Fruit fly (Drosophila melanogaster): ENCODE data around the gene Dip-C.

Gene Dip-C

DNA sequence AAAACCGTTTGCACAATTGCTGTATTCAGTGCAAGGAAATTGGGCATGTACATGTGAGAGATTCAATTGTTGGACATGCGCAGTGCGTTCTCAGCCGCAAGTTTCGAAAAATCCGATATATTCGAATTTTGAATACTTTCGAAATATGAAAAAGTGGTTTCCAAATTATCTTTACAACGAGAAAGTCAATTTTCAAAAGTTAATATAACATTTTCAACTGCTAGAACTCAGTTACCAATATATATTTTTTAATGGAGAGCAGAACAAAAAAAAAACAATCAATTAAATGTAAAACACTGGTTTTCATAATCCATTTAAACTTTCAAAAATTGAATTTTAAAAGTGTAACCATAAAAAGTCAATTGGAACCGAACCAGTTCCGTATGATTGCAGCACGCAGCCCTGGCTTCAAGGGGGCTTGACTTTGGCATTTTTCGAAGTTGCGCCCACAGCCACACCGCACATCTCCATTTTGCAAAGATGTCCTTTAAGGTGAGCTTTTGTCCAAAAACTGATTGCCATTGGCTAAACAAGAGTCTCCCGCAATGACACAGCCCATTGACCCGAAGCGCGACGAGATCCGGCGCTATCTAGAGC lies 8.9 kb upstream of the Dip-C start, which contains the start of the genes Scgbeta and CG17202 (continued):
- TF ChIP-seq Drgx (GFP tag; IDR thresholded peaks at IDR 0.05) (no peak), CG13424 (tag; optimal IDR thresholded peaks at IDR 0.05) (peak; percentile 41), CG18262 (tag; optimal IDR thresholded peaks at IDR 0.05) (no peak), Sox102F (GFP tag; optimal IDR thresholded peaks at IDR 0.05) (no peak), repo (GFP tag; optimal IDR thresholded peaks at IDR 0.05) (no peak), rib (GFP tag; IDR thresholded peaks at IDR 0.05) (no peak), mirr (GFP tag; optimal IDR thresholded peaks at IDR 0.05) (no peak), mld (GFP tag; IDR thresholded peaks at IDR 0.05; ENCODE audit: partially characterized antibody) (no peak), unc-4 (GFP tag; IDR thresholded peaks at IDR 0.05; ENCODE audit: partially characterized antibody) (no peak), NK7.1 (GFP tag; optimal IDR thresholded peaks at IDR 0.05) (no peak), grn (GFP tag; optimal IDR thresholded peaks at IDR 0.05) (no peak), br (optimal IDR thresholded peaks at IDR 0.05) (no peak), zf30C (GFP tag; optimal IDR thresholded peaks at IDR 0.05) (no peak), Hr39 (optimal IDR thresholded peaks at IDR 0.05) (no peak), CG7963 (GFP tag; IDR thresholded peaks at IDR 0.05; ENCODE audit: partially characterized antibody) (no peak), B-H2 (GFP tag; optimal IDR thresholded peaks at IDR 0.05) (no peak), CrebB (tag; optimal IDR thresholded peaks at IDR 0.05) (no peak), trem (tag; optimal IDR thresholded peaks at IDR 0.05) (peak; percentile 25), Hmx (GFP tag; optimal IDR thresholded peaks at IDR 0.05) (no peak), CG9817 (tag; optimal IDR thresholded peaks at IDR 0.05) (no peak), kni (GFP tag; optimal IDR thresholded peaks at IDR 0.05) (no peak), oc (tag; optimal IDR thresholded peaks at IDR 0.05) (no peak), dimm (GFP tag; IDR thresholded peaks at IDR 0.05) (no peak), CG10147 (GFP tag; optimal IDR thresholded peaks at IDR 0.05) (no peak), CG10366 (GFP tag; IDR thresholded peaks at IDR 0.05) (no peak), eyg (GFP tag; optimal IDR thresholded peaks at IDR 0.05) (no peak), gt (GFP tag; IDR thresholded peaks at IDR 0.05) (no peak), caup (GFP tag; optimal IDR thresholded peaks at IDR 0.05; ENCODE audit: severe bottlenecking) (no peak), D19A (tag; optimal IDR thresholded peaks at IDR 0.05) (no peak), CG31388 (GFP tag; optimal IDR thresholded peaks at IDR 0.05) (no peak), Nf-YC (tag; optimal IDR thresholded peaks at IDR 0.05) (no peak), ind (GFP tag; optimal IDR thresholded peaks at IDR 0.05) (no peak), abd-A (tag; optimal IDR thresholded peaks at IDR 0.05) (no peak), zen (tag; optimal IDR thresholded peaks at IDR 0.05) (peak; percentile 12), CG11093 (GFP tag; IDR thresholded peaks at IDR 0.05) (no peak), Atf6 (GFP tag; IDR thresholded peaks at IDR 0.05) (no peak), E2f1 (GFP tag; IDR thresholded peaks at IDR 0.05) (no peak), CG33557 (GFP tag; optimal IDR thresholded peaks at IDR 0.05) (no peak), CG17328 (GFP tag; IDR thresholded peaks at IDR 0.05) (no peak), gsb (GFP tag; IDR thresholded peaks at IDR 0.05) (no peak), CG10267 (tag; optimal IDR thresholded peaks at IDR 0.05) (no peak), Oaz (GFP tag; IDR thresholded peaks at IDR 0.05) (no peak), Aef1 (GFP tag; IDR thresholded peaks at IDR 0.05) (no peak), Hmr (GFP tag; optimal IDR thresholded peaks at IDR 0.05) (no peak), CG12155 (GFP tag; optimal IDR thresholded peaks at IDR 0.05) (no peak), CG43689 (GFP tag; IDR thresholded peaks at IDR 0.05) (no peak), fd64A (GFP tag; optimal IDR thresholded peaks at IDR 0.05) (no peak), CG4360 (GFP tag; IDR thresholded peaks at IDR 0.05) (no peak), Abd-B (GFP tag; optimal IDR thresholded peaks at IDR 0.05) (no peak), ewg (GFP tag; optimal IDR thresholded peaks at IDR 0.05) (peak; percentile 92), cad (GFP tag; optimal IDR thresholded peaks at IDR 0.05) (no peak), gfzf (GFP tag; optimal IDR thresholded peaks at IDR 0.05) (peak; percentile 92)
